Fruit fly (Drosophila melanogaster): ENCODE measurements around the gene CG12320.

CG12320 gene

dm6 chr3R:18215300-18215699, 37.2 kb downstream of the CG12320 start (continued):
- no peak for TF ChIP-seq CG4404 (GFP tag; IDR thresholded peaks at IDR 0.05)
- no peak for TF ChIP-seq sqz (GFP tag; optimal IDR thresholded peaks at IDR 0.05)
- no peak for TF ChIP-seq dmrt11E (tag; optimal IDR thresholded peaks at IDR 0.05)
- no peak for TF ChIP-seq sc (optimal IDR thresholded peaks at IDR 0.05)
- no peak for TF ChIP-seq sc (GFP tag; optimal IDR thresholded peaks at IDR 0.05)
- TF ChIP-seq CG17328 (GFP tag; IDR thresholded peaks at IDR 0.05), result no peak
- TF ChIP-seq ATbp (GFP tag; optimal IDR thresholded peaks at IDR 0.05), result no peak
- TF ChIP-seq Sry-δ (GFP tag; optimal IDR thresholded peaks at IDR 0.05), result peak; percentile 74
- TF ChIP-seq cato (GFP tag; optimal IDR thresholded peaks at IDR 0.05; ENCODE audit: borderline replicate concordance), result no peak
- TF ChIP-seq phol (tag; optimal IDR thresholded peaks at IDR 0.05), result peak; percentile 37
- TF ChIP-seq fu2 (GFP tag; optimal IDR thresholded peaks at IDR 0.05), result peak; percentile 33
- no peak for TF ChIP-seq Trl (optimal IDR thresholded peaks at IDR 0.05)
- no peak for TF ChIP-seq Trl (GFP tag; optimal IDR thresholded peaks at IDR 0.05)
- TF ChIP-seq btn (GFP tag; optimal IDR thresholded peaks at IDR 0.05), result no peak
- no peak for TF ChIP-seq Gug (GFP tag; IDR thresholded peaks at IDR 0.05)
- no peak for TF ChIP-seq CG18619 (GFP tag; optimal IDR thresholded peaks at IDR 0.05)
- no peak for TF ChIP-seq CkIIα-i1 (GFP tag; IDR thresholded peaks at IDR 0.05)
- peak; percentile 52 for TF ChIP-seq mam (GFP tag; optimal IDR thresholded peaks at IDR 0.05)
- TF ChIP-seq CG17612 (GFP tag; IDR thresholded peaks at IDR 0.05), result no peak
- TF ChIP-seq CG4617 (GFP tag; optimal IDR thresholded peaks at IDR 0.05; ENCODE audit: borderline replicate concordance), result no peak
- TF ChIP-seq Dip3 (GFP tag; optimal IDR thresholded peaks at IDR 0.05), result peak; percentile 40
- no peak for TF ChIP-seq bsh (GFP tag; optimal IDR thresholded peaks at IDR 0.05)
- no peak for TF ChIP-seq CG12299 (tag; optimal IDR thresholded peaks at IDR 0.05)
- no peak for TF ChIP-seq psq (GFP tag; optimal IDR thresholded peaks at IDR 0.05)
- peak; percentile 43 for TF ChIP-seq Hmr (GFP tag; optimal IDR thresholded peaks at IDR 0.05)
- TF ChIP-seq CG8478 (optimal IDR thresholded peaks at IDR 0.05), result no peak
- TF ChIP-seq hb (GFP tag; IDR thresholded peaks at IDR 0.05; ENCODE audit: partially characterized antibody), result no peak; the same call in 1 of the 3 replicates
- TF ChIP-seq Gsc (GFP tag; IDR thresholded peaks at IDR 0.05), result no peak
- TF ChIP-seq Lhr (GFP tag; optimal IDR thresholded peaks at IDR 0.05), result no peak
- peak; percentile 52; the same call in 2 of the 3 replicates for TF ChIP-seq Opbp (GFP tag; IDR thresholded peaks at IDR 0.05; ENCODE audit: partially characterized antibody)
- no peak for TF ChIP-seq onecut (GFP tag; IDR thresholded peaks at IDR 0.05)
- TF ChIP-seq da (GFP tag; optimal IDR thresholded peaks at IDR 0.05), result no peak
- peak; percentile 40 for TF ChIP-seq CG7839 (tag; optimal IDR thresholded peaks at IDR 0.05)
- no peak for TF ChIP-seq sima (GFP tag; optimal IDR thresholded peaks at IDR 0.05)
- no peak for TF ChIP-seq jigr1 (GFP tag; IDR thresholded peaks at IDR 0.05)
- TF ChIP-seq Sry-β (GFP tag; optimal IDR thresholded peaks at IDR 0.05), result no peak
- TF ChIP-seq fru (optimal IDR thresholded peaks at IDR 0.05), result no peak
- TF ChIP-seq otp (GFP tag; IDR thresholded peaks at IDR 0.05), result no peak
- TF ChIP-seq CG10462 (GFP tag; optimal IDR thresholded peaks at IDR 0.05), result no peak
- TF ChIP-seq PHDP (tag; optimal IDR thresholded peaks at IDR 0.05), result no peak
- TF ChIP-seq CG13775 (GFP tag; optimal IDR thresholded peaks at IDR 0.05), result peak; percentile 31
- TF ChIP-seq CG14014 (GFP tag; IDR thresholded peaks at IDR 0.05), result peak; percentile 48; the same call in 1 of the 2 replicates
- TF ChIP-seq Hr3 (GFP tag; optimal IDR thresholded peaks at IDR 0.05), result peak; percentile 1
- peak; percentile 15 for TF ChIP-seq ems (GFP tag; optimal IDR thresholded peaks at IDR 0.05)
- TF ChIP-seq MESR4 (GFP tag; optimal IDR thresholded peaks at IDR 0.05), result no peak
- TF ChIP-seq z (GFP tag; IDR thresholded peaks at IDR 0.05), result no peak
- peak; percentile 13 for TF ChIP-seq tio (GFP tag; optimal IDR thresholded peaks at IDR 0.05)
- no peak for TF ChIP-seq Dfd (GFP tag; optimal IDR thresholded peaks at IDR 0.05)
- no peak for TF ChIP-seq CG4854 (GFP tag; optimal IDR thresholded peaks at IDR 0.05)
- TF ChIP-seq CG12942 (GFP tag; optimal IDR thresholded peaks at IDR 0.05), result peak; percentile 6
- TF ChIP-seq CG33557 (GFP tag; optimal IDR thresholded peaks at IDR 0.05), result no peak
- no peak for TF ChIP-seq ato (GFP tag; IDR thresholded peaks at IDR 0.05; ENCODE audit: partially characterized antibody)
- peak in 1 of 2 experiments; percentile 19 for TF ChIP-seq chif (GFP tag; optimal IDR thresholded peaks at IDR 0.05)

Data from whole organism, embryonic.